Worm (Caenorhabditis elegans): ENCODE measurements around the gene atg-9.

The atg-9 gene

ce11 chrV:385488-385887, 36.3 kb downstream of the atg-9 start, which contains the start of gene lipl-5 (continued):
- TF ChIP-seq duxl-1 (tag; optimal IDR thresholded peaks at IDR 0.05; ENCODE audit: poor library complexity), result no peak
- TF ChIP-seq zip-2 (tag; optimal IDR thresholded peaks at IDR 0.05), result no peak
- no peak for TF ChIP-seq aly-2 (tag; optimal IDR thresholded peaks at IDR 0.05)
- TF ChIP-seq ZK546.5 (tag; optimal IDR thresholded peaks at IDR 0.05), result no peak
- no peak for TF ChIP-seq ceh-82 (tag; optimal IDR thresholded peaks at IDR 0.05)
- peak; percentile 96 for TF ChIP-seq nhr-28 (tag; optimal IDR thresholded peaks at IDR 0.05)
- TF ChIP-seq arid-1 (GFP tag; conservative IDR thresholded peaks at IDR 0.05), result no peak
- TF ChIP-seq zip-11 (GFP tag; IDR thresholded peaks at IDR 0.05), result no peak
- TF ChIP-seq hlh-30 (tag; optimal IDR thresholded peaks at IDR 0.05; ENCODE audit: insufficient read depth), result peak; percentile 50
- no peak for TF ChIP-seq hmg-1.1 (GFP tag; IDR thresholded peaks at IDR 0.05)
- TF ChIP-seq lsy-2 (tag; optimal IDR thresholded peaks at IDR 0.05), result no peak

ce11 chrV:388397-388796, 39.2 kb downstream of the atg-9 start, which contains the start of gene ZK6.6:
Gene ZK6.6, plus strand, starts transcription at chrV:388697.
- no peak for TF ChIP-seq F37D6.2 (tag; optimal IDR thresholded peaks at IDR 0.05)
- no peak for TF ChIP-seq snpc-4 (tag; optimal IDR thresholded peaks at IDR 0.05)
- peak; percentile 20 for TF ChIP-seq gei-8 (GFP tag; optimal IDR thresholded peaks at IDR 0.05)
- no peak for TF ChIP-seq ctbp-1 (GFP tag; IDR thresholded peaks at IDR 0.05)

ce11 chrV:392199-392678, 43.1 kb downstream of the atg-9 start, which contains the start of gene nhr-254:
Gene nhr-254, plus strand, starts transcription at chrV:392628.
- TF ChIP-seq nhr-11 (tag; optimal IDR thresholded peaks at IDR 0.05), result peak; percentile 31
- TF ChIP-seq F26F4.8 (GFP tag; conservative IDR thresholded peaks at IDR 0.05), result no peak

- TF ChIP-seq sdz-12 (GFP tag; optimal IDR thresholded peaks at IDR 0.05) (no peak), Y105C5A.15 (GFP tag; IDR thresholded peaks at IDR 0.05) (no peak), mdt-29 (GFP tag; IDR thresholded peaks at IDR 0.05) (no peak), unc-130 (GFP tag; optimal IDR thresholded peaks at IDR 0.05) (no peak), lin-13 (GFP tag; optimal IDR thresholded peaks at IDR 0.05) (no peak), madf-5 (GFP tag; IDR thresholded peaks at IDR 0.05) (no peak), mep-1 (tag; optimal IDR thresholded peaks at IDR 0.05) (no peak), ama-1 (optimal IDR thresholded peaks at IDR 0.05) (no peak), mes-2 (tag; optimal IDR thresholded peaks at IDR 0.05; ENCODE audit: poor library complexity, severe bottlenecking) (no peak), hif-1 (tag; optimal IDR thresholded peaks at IDR 0.05) (no peak), zip-2 (tag; optimal IDR thresholded peaks at IDR 0.05) (no peak), dpl-1 (GFP tag; optimal IDR thresholded peaks at IDR 0.05) (no peak), ceh-28 (tag; optimal IDR thresholded peaks at IDR 0.05) (no peak), hlh-30 (tag; optimal IDR thresholded peaks at IDR 0.05; ENCODE audit: insufficient read depth) (no peak)
These were observed 47.1 kb downstream of the atg-9 start, which contains the start of gene nhr-253 for ce11 chrV:396309-396708. Gene nhr-253, plus strand, starts transcription at chrV:396593.

- TF ChIP-seq unc-62 (GFP tag; optimal IDR thresholded peaks at IDR 0.05 in 1 of 2) (peak in 1 of 2 experiments; percentile 11), unc-62 (tag; optimal IDR thresholded peaks at IDR 0.05) (no peak), F37D6.2 (tag; optimal IDR thresholded peaks at IDR 0.05) (no peak), set-16 (GFP tag; IDR thresholded peaks at IDR 0.05) (no peak), daf-12 (tag; optimal IDR thresholded peaks at IDR 0.05) (no peak), rbr-2 (tag; optimal IDR thresholded peaks at IDR 0.05) (no peak), daf-16 (GFP tag; optimal IDR thresholded peaks at IDR 0.05) (no peak), daf-16 (tag; optimal IDR thresholded peaks at IDR 0.05) (no peak)
These were observed 50.5 kb downstream of the atg-9 start, which contains the start of gene scl-27 for ce11 chrV:399721-400120. Gene scl-27, plus strand, starts transcription at chrV:400021.

Measured in whole organism, L4 larva.